Fruit fly (Drosophila melanogaster): ENCODE data around the gene XRCC1.

DNA sequence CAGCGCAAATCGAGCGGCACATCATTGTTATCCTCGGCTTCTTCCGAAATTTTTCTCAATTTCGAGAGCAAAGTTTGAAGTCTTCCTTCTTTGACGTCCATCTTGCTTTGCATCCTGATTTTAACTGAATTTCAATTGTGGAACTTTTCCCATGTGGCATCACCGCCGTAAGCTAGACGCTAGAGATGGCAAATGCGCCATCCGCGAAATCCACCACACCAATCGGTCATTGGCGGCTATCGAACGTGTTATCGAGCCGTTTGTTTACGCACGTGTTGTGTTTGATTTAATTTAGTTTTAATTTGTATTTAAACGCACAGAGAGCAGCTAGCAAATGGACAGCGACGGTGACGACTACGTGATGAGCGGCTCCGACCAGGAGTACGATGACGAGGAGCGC is 12.5 kb upstream of the XRCC1 start, which contains the start of the genes CG15930 and Sas10:
- no peak for TF ChIP-seq CG8478 (optimal IDR thresholded peaks at IDR 0.05)
- TF ChIP-seq CTCF (optimal IDR thresholded peaks at IDR 0.05), result no peak

Measured in S2 (cell line).